Fruit fly (Drosophila melanogaster) ovary, adult (tissue): ENCODE results near the gene CG8813.

ENCODE experiments used
- CG17801 ChIP-seq: fragments of 200-800 bp; optimal IDR thresholded peaks from 2 replicates; lab custom pipeline; 2019; ENCODE audit warnings: missing biosample characterization, mild to moderate bottlenecking, missing genetic modification characterization, moderate library complexity; ENCODE audit not compliant: partially characterized antibody

Gene CG8813

dm6 chr2L:2869008-2869702 lies at the start of gene CG8813:
TSS of gene CG8813 (plus strand) at chr2L:2869652.
- no peak for TF ChIP-seq CG17801 (GFP tag; lab: Kevin White, UChicago)

dm6 chr2L:2825406-2825805 lies 44.0 kb upstream of the CG8813 start, which contains the start of gene CG3123:
TSS of gene CG3123 (minus strand) at chr2L:2825506.
- no peak for TF ChIP-seq CG17801 (GFP tag; lab: Kevin White, UChicago)

dm6 chr2L:2829637-2830340 lies 39.7 kb upstream of the CG8813 start, which contains the start of gene Duox:
TSS of gene Duox (minus strand) at chr2L:2830248.
- TF ChIP-seq CG17801 (GFP tag; lab: Kevin White, UChicago) = no peak

- TF ChIP-seq CG17801 (GFP tag; lab: Kevin White, UChicago) = peak; percentile 49
These were observed 39.1 kb upstream of the CG8813 start for dm6 chr2L:2830341-2830800.

- TF ChIP-seq CG17801 (GFP tag; lab: Kevin White, UChicago) = no peak
These were observed 31.6 kb upstream of the CG8813 start, which contains the start of the genes CG3119 and Cpr23B for dm6 chr2L:2837742-2838461. TSS of gene CG3119 (minus strand) at chr2L:2837833. TSS of gene Cpr23B (plus strand) at chr2L:2838411.

dm6 chr2L:2839850-2840249 lies 29.6 kb upstream of the CG8813 start, which contains the start of gene CG2975:
TSS of gene CG2975 (plus strand) at chr2L:2840124.
- no peak for TF ChIP-seq CG17801 (GFP tag; lab: Kevin White, UChicago)

dm6 chr2L:2840311-2840710 lies 29.1 kb upstream of the CG8813 start:
- no peak for TF ChIP-seq CG17801 (GFP tag; lab: Kevin White, UChicago)

- TF ChIP-seq CG17801 (GFP tag; lab: Kevin White, UChicago) = no peak
These were observed 25.0 kb upstream of the CG8813 start, which contains the start of gene CG18558 for dm6 chr2L:2844413-2844812. TSS of gene CG18558 (minus strand) at chr2L:2844513.

dm6 chr2L:2845634-2846033 lies 23.8 kb upstream of the CG8813 start, which contains the start of gene CG18557:
TSS of gene CG18557 (minus strand) at chr2L:2845734.
- TF ChIP-seq CG17801 (GFP tag; lab: Kevin White, UChicago) = no peak

- no peak for TF ChIP-seq CG17801 (GFP tag; lab: Kevin White, UChicago)
These were observed 22.3 kb upstream of the CG8813 start, which contains the start of the genes CG3117 and CG2983 for dm6 chr2L:2847112-2847682. TSS of gene CG3117 (minus strand) at chr2L:2847212. TSS of gene CG2983 (plus strand) at chr2L:2847632.

dm6 chr2L:2851589-2851988 lies 17.9 kb upstream of the CG8813 start:
- no peak for TF ChIP-seq CG17801 (GFP tag; lab: Kevin White, UChicago)

dm6 chr2L:2855204-2855768 lies 14.2 kb upstream of the CG8813 start:
- TF ChIP-seq CG17801 (GFP tag; lab: Kevin White, UChicago) = no peak

dm6 chr2L:2855773-2856615 lies 13.5 kb upstream of the CG8813 start, which contains the start of the genes CG3104 and RpS21:
TSS of gene CG3104 (minus strand) at chr2L:2855778.
TSS of gene RpS21 (plus strand) at chr2L:2856070.
- TF ChIP-seq CG17801 (GFP tag; lab: Kevin White, UChicago) = peak; percentile 74
